Comparison of ENCODE assay signal across 4 fruit fly cellular contexts in genomic region chr2L:81198-81597, dm6.
TF ChIP-seq lines count a peak whose summit lies in the region.

No protein-coding gene starts in this region.

- peak; percentile 36 for TF ChIP-seq CTCF in whole organism, embryonic (GFP tag; optimal IDR thresholded peaks at IDR 0.05; lab: Kevin White, UChicago)

TF ChIP-seq in whole organism, adult, 20 proteins besides CTCF, POLR2A, EP300 and RAD21:
- TF ChIP-seq CG7045 (GFP tag; optimal IDR thresholded peaks at IDR 0.05; lab: Kevin White, UChicago) (peak; percentile 1), cic (GFP tag; optimal IDR thresholded peaks at IDR 0.05; lab: Kevin White, UChicago) (peak; percentile 24), Hr96 (GFP tag; optimal IDR thresholded peaks at IDR 0.05; lab: Kevin White, UChicago) (no peak), CG7101 (tag; optimal IDR thresholded peaks at IDR 0.05; lab: Kevin White, UChicago) (peak; percentile 41), tj (GFP tag; optimal IDR thresholded peaks at IDR 0.05; lab: Kevin White, UChicago) (no peak), CG5204 (GFP tag; optimal IDR thresholded peaks at IDR 0.05; lab: Kevin White, UChicago) (no peak), Crg-1 (GFP tag; optimal IDR thresholded peaks at IDR 0.05; lab: Kevin White, UChicago) (peak; percentile 38), pad (GFP tag; optimal IDR thresholded peaks at IDR 0.05; lab: Kevin White, UChicago) (no peak), Mnt (GFP tag; optimal IDR thresholded peaks at IDR 0.05; lab: Kevin White, UChicago) (no peak), ovo (GFP tag; optimal IDR thresholded peaks at IDR 0.05; lab: Kevin White, UChicago) (peak; percentile 16), CG12768 (GFP tag; optimal IDR thresholded peaks at IDR 0.05; lab: Kevin White, UChicago) (peak; percentile 11), kay (GFP tag; lab: Kevin White, UChicago; ENCODE audit: borderline replicate concordance) (peak; percentile 83)
TF ChIP-seq in whole organism, adult: peak in this region for 7.

TF ChIP-seq in whole organism, embryonic, 481 proteins besides CTCF, POLR2A, EP300 and RAD21 (continues in another document):
- peak; percentile 38 for TF ChIP-seq kah (GFP tag; optimal IDR thresholded peaks at IDR 0.05; lab: Kevin White, UChicago)
- TF ChIP-seq CG6254 (GFP tag; optimal IDR thresholded peaks at IDR 0.05; lab: Kevin White, UChicago): peak; percentile 7
- TF ChIP-seq ATbp (GFP tag; optimal IDR thresholded peaks at IDR 0.05; lab: Kevin White, UChicago): peak; percentile 88
- no peak for TF ChIP-seq Ssrp (tag; optimal IDR thresholded peaks at IDR 0.05; lab: Kevin White, UChicago)
- peak; percentile 26 for TF ChIP-seq pfk (GFP tag; optimal IDR thresholded peaks at IDR 0.05; lab: Kevin White, UChicago)
- no peak for TF ChIP-seq lov (optimal IDR thresholded peaks at IDR 0.05; lab: Kevin White, UChicago)
- TF ChIP-seq lov (GFP tag; IDR thresholded peaks at IDR 0.05; lab: Robert Waterston, UW): 0 out of 3 replicates have a peak, but pooled peaks have one; percentile 35
- peak; percentile 55 for TF ChIP-seq CrebB (tag; optimal IDR thresholded peaks at IDR 0.05; lab: Kevin White, UChicago)
- no peak for TF ChIP-seq CG3995 (GFP tag; optimal IDR thresholded peaks at IDR 0.05; lab: Kevin White, UChicago)
- TF ChIP-seq CG6765 (GFP tag; optimal IDR thresholded peaks at IDR 0.05; lab: Kevin White, UChicago): peak; percentile 78
- TF ChIP-seq bowl (GFP tag; IDR thresholded peaks at IDR 0.05; lab: Robert Waterston, UW): no peak
- peak; percentile 74 for TF ChIP-seq CG18599 (GFP tag; optimal IDR thresholded peaks at IDR 0.05; lab: Kevin White, UChicago)
- TF ChIP-seq sisA (GFP tag; IDR thresholded peaks at IDR 0.05; lab: Robert Waterston, UW): no peak
- TF ChIP-seq emc (GFP tag; optimal IDR thresholded peaks at IDR 0.05; lab: Kevin White, UChicago): no peak
- TF ChIP-seq odd (GFP tag; optimal IDR thresholded peaks at IDR 0.05; lab: Kevin White, UChicago): peak; percentile 71
- TF ChIP-seq hkb (optimal IDR thresholded peaks at IDR 0.05; lab: Kevin White, UChicago): no peak
- peak; percentile 53; the same call in 1 of the 2 replicates for TF ChIP-seq hkb (GFP tag; IDR thresholded peaks at IDR 0.05; lab: Robert Waterston, UW)
- no peak for TF ChIP-seq D (optimal IDR thresholded peaks at IDR 0.05; lab: Kevin White, UChicago)
- TF ChIP-seq D (GFP tag; optimal IDR thresholded peaks at IDR 0.05; lab: Kevin White, UChicago): peak; percentile 30
- TF ChIP-seq CG1529 (GFP tag; optimal IDR thresholded peaks at IDR 0.05; lab: Kevin White, UChicago): peak; percentile 55
- no peak for TF ChIP-seq pan (optimal IDR thresholded peaks at IDR 0.05; lab: Kevin White, UChicago)
- TF ChIP-seq pan (GFP tag; optimal IDR thresholded peaks at IDR 0.05 in 1 of 2, IDR thresholded peaks at IDR 0.05 in 1 of 2): peak in 1 of 2 experiments; percentile 38
- TF ChIP-seq sd (tag; optimal IDR thresholded peaks at IDR 0.05; lab: Kevin White, UChicago): peak; percentile 25
- peak; percentile 76 for TF ChIP-seq CG6813 (GFP tag; optimal IDR thresholded peaks at IDR 0.05; lab: Kevin White, UChicago)
- TF ChIP-seq maf-S (GFP tag; optimal IDR thresholded peaks at IDR 0.05; lab: Kevin White, UChicago): no peak
- peak; percentile 62 for TF ChIP-seq CG6854 (GFP tag; optimal IDR thresholded peaks at IDR 0.05; lab: Kevin White, UChicago)
- peak; percentile 60 for TF ChIP-seq CG3407 (GFP tag; optimal IDR thresholded peaks at IDR 0.05; lab: Kevin White, UChicago)

TF ChIP-seq in whole organism, prepupa, 60 proteins besides CTCF, POLR2A, EP300 and RAD21:
- TF ChIP-seq CG34406 (GFP tag; optimal IDR thresholded peaks at IDR 0.05; lab: Kevin White, UChicago) (no peak), vri (GFP tag; optimal IDR thresholded peaks at IDR 0.05; lab: Kevin White, UChicago) (peak; percentile 68), Lpt (GFP tag; optimal IDR thresholded peaks at IDR 0.05; lab: Kevin White, UChicago) (no peak), Eip78C (GFP tag; lab: Kevin White, UChicago) (peak; percentile 0), cyc (GFP tag; optimal IDR thresholded peaks at IDR 0.05; lab: Kevin White, UChicago) (no peak), fkh (GFP tag; optimal IDR thresholded peaks at IDR 0.05; lab: Kevin White, UChicago) (peak; percentile 91)

TF ChIP-seq in whole organism, wandering third instar larva, 38 proteins besides CTCF, POLR2A, EP300 and RAD21:
- TF ChIP-seq woc (GFP tag; optimal IDR thresholded peaks at IDR 0.05; lab: Kevin White, UChicago) (peak; percentile 12), Hnf4 (GFP tag; optimal IDR thresholded peaks at IDR 0.05; lab: Kevin White, UChicago) (peak; percentile 70), foxo (GFP tag; optimal IDR thresholded peaks at IDR 0.05; lab: Kevin White, UChicago) (peak in 1 of 2 experiments; percentile 38), Mio (GFP tag; optimal IDR thresholded peaks at IDR 0.05; lab: Kevin White, UChicago) (no peak), Dif (GFP tag; optimal IDR thresholded peaks at IDR 0.05; lab: Kevin White, UChicago; ENCODE audit: partially characterized antibody) (no peak), tai (GFP tag; optimal IDR thresholded peaks at IDR 0.05; lab: Kevin White, UChicago) (peak; percentile 46), dl (GFP tag; optimal IDR thresholded peaks at IDR 0.05; lab: Kevin White, UChicago; ENCODE audit: insufficient read depth in 1 of 2, partially characterized antibody in 2 of 2) (no peak), Hr78 (GFP tag; optimal IDR thresholded peaks at IDR 0.05; lab: Kevin White, UChicago) (no peak), sage (GFP tag; optimal IDR thresholded peaks at IDR 0.05; lab: Kevin White, UChicago) (peak; percentile 53), ey (GFP tag; optimal IDR thresholded peaks at IDR 0.05; lab: Kevin White, UChicago) (peak; percentile 5), Rel (GFP tag; optimal IDR thresholded peaks at IDR 0.05; lab: Kevin White, UChicago) (peak; percentile 36), Rel (tag; optimal IDR thresholded peaks at IDR 0.05; lab: Kevin White, UChicago) (peak; percentile 20), psq (GFP tag; optimal IDR thresholded peaks at IDR 0.05; lab: Kevin White, UChicago) (peak; percentile 24), Sp1 (GFP tag; optimal IDR thresholded peaks at IDR 0.05; lab: Kevin White, UChicago) (peak; percentile 56), OdsH (GFP tag; optimal IDR thresholded peaks at IDR 0.05; lab: Kevin White, UChicago) (peak; percentile 55), jim (GFP tag; optimal IDR thresholded peaks at IDR 0.05; lab: Kevin White, UChicago) (no peak), rgr (GFP tag; optimal IDR thresholded peaks at IDR 0.05; lab: Kevin White, UChicago) (peak; percentile 69), sv (GFP tag; optimal IDR thresholded peaks at IDR 0.05; lab: Kevin White, UChicago) (no peak), Myc (optimal IDR thresholded peaks at IDR 0.05; lab: Kevin White, UChicago) (no peak), Hr83 (GFP tag; optimal IDR thresholded peaks at IDR 0.05; lab: Kevin White, UChicago; ENCODE audit: poor library complexity, severe bottlenecking) (peak; percentile 80), CG9705 (GFP tag; optimal IDR thresholded peaks at IDR 0.05; lab: Kevin White, UChicago) (no peak), lola (GFP tag; optimal IDR thresholded peaks at IDR 0.05; lab: Kevin White, UChicago) (no peak), br (GFP tag; optimal IDR thresholded peaks at IDR 0.05; lab: Kevin White, UChicago) (peak; percentile 68), CG32264 (GFP tag; optimal IDR thresholded peaks at IDR 0.05; lab: Kevin White, UChicago) (no peak), h (GFP tag; optimal IDR thresholded peaks at IDR 0.05; lab: Kevin White, UChicago) (peak; percentile 80), CrebA (GFP tag; optimal IDR thresholded peaks at IDR 0.05; lab: Kevin White, UChicago; ENCODE audit: borderline replicate concordance) (no peak), pan (optimal IDR thresholded peaks at IDR 0.05; lab: Kevin White, UChicago) (no peak), brk (GFP tag; optimal IDR thresholded peaks at IDR 0.05; lab: Kevin White, UChicago) (peak; percentile 74), GATAd (GFP tag; optimal IDR thresholded peaks at IDR 0.05; lab: Kevin White, UChicago) (no peak), Jra (GFP tag; optimal IDR thresholded peaks at IDR 0.05; lab: Kevin White, UChicago) (peak; percentile 10), Abd-B (GFP tag; optimal IDR thresholded peaks at IDR 0.05; lab: Kevin White, UChicago) (no peak), usp (GFP tag; optimal IDR thresholded peaks at IDR 0.05; lab: Kevin White, UChicago) (no peak), HLH106 (tag; optimal IDR thresholded peaks at IDR 0.05; lab: Kevin White, UChicago) (peak; percentile 5), Dfd (GFP tag; optimal IDR thresholded peaks at IDR 0.05; lab: Kevin White, UChicago) (no peak), dsf (GFP tag; optimal IDR thresholded peaks at IDR 0.05; lab: Kevin White, UChicago; ENCODE audit: borderline replicate concordance) (no peak), dmrt93B (GFP tag; optimal IDR thresholded peaks at IDR 0.05; lab: Kevin White, UChicago) (no peak), Vsx2 (GFP tag; optimal IDR thresholded peaks at IDR 0.05; lab: Kevin White, UChicago; ENCODE audit: partially characterized antibody) (no peak), fru (GFP tag; optimal IDR thresholded peaks at IDR 0.05; lab: Kevin White, UChicago) (peak; percentile 59), N (GFP tag; optimal IDR thresholded peaks at IDR 0.05; lab: Kevin White, UChicago) (no peak)
